Worm (Caenorhabditis elegans): ENCODE data around the gene srj-53.

The srj-53 gene

DNA sequence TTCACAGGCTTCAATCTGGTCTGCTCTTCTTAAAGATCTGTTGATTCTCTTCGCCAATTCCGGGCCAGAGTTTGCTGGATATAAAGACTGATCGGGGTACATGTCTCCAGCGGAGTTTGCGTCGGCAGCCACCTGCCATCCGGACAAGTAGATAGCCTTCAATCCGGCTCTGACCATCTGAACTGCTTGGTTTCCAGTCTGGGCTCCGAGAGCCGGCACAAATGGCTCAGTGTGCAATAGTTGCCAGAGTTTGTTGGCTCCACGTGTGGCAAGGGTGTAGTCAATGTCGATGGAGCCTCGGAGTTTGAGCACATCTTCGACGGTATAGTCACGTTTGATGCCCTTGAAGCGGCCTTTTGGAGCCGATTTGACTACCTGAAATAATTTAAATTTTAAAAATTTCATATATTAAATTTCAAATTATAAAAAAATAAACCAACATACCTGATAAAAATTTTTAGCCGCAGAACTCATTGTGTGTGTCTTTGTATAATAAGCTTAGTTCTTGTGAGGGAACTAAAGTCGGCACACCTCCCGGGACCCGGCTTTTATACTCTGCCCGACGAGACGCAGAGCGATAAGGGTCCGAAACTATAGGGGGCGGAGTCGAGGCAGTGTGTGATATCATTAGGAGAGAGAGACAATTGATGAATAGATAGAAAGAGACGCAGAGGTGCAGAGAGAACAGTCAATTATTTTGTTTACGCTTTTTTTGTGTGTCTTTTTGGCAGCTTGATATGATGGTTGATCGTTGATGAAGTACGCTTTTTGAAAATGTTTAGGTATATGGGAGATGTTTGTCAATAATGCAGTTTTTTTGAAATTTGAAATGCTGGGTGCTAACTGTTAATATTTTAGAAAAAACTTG lies 33.2 kb upstream of the srj-53 start, which contains the start of the genes icl-1 and srh-2 (continued):
- TF ChIP-seq lsy-2 (tag; optimal IDR thresholded peaks at IDR 0.05) (peak in 1 of 2 experiments; percentile 47), R02D3.7 (tag; optimal IDR thresholded peaks at IDR 0.05) (no peak), mep-1 (tag; optimal IDR thresholded peaks at IDR 0.05) (peak; percentile 73), dmd-6 (GFP tag; IDR thresholded peaks at IDR 0.05) (peak; percentile 32; the same call in 1 of the 2 replicates), nhr-111 (GFP tag; optimal IDR thresholded peaks at IDR 0.05) (peak; percentile 82), mxl-3 (GFP tag; optimal IDR thresholded peaks at IDR 0.05) (no peak), lir-3 (tag; optimal IDR thresholded peaks at IDR 0.05) (no peak), ces-1 (GFP tag; optimal IDR thresholded peaks at IDR 0.05) (no peak), saeg-2 (GFP tag; IDR thresholded peaks at IDR 0.05) (peak; percentile 57; the same call in 1 of the 2 replicates), lin-1 (GFP tag; IDR thresholded peaks at IDR 0.05) (0 out of 2 replicates have a peak, but pooled peaks have one; percentile 23), aly-2 (tag; optimal IDR thresholded peaks at IDR 0.05) (no peak), lin-39 (tag; optimal IDR thresholded peaks at IDR 0.05) (no peak), egl-43 (GFP tag; IDR thresholded peaks at IDR 0.05) (peak; percentile 73), mxl-2 (GFP tag; conservative IDR thresholded peaks at IDR 0.05) (no peak), duxl-1 (tag; optimal IDR thresholded peaks at IDR 0.05; ENCODE audit: poor library complexity) (peak; percentile 65), attf-4 (tag; optimal IDR thresholded peaks at IDR 0.05) (no peak), dpl-1 (GFP tag; optimal IDR thresholded peaks at IDR 0.05) (peak; percentile 1), F26F4.8 (GFP tag; conservative IDR thresholded peaks at IDR 0.05) (no peak), Y105C5A.15 (GFP tag; IDR thresholded peaks at IDR 0.05) (no peak), daf-12 (tag; optimal IDR thresholded peaks at IDR 0.05) (no peak), spr-1 (tag; optimal IDR thresholded peaks at IDR 0.05) (no peak), T20F7.1 (GFP tag; optimal IDR thresholded peaks at IDR 0.05) (peak; percentile 24), ztf-11 (tag; optimal IDR thresholded peaks at IDR 0.05) (no peak), Y75B8A.6 (GFP tag; IDR thresholded peaks at IDR 0.05) (no peak; the same call in 1 of the 2 replicates), ZK546.5 (tag; optimal IDR thresholded peaks at IDR 0.05) (no peak), dmd-8 (GFP tag; IDR thresholded peaks at IDR 0.05) (no peak; the same call in 1 of the 2 replicates), cey-2 (tag; optimal IDR thresholded peaks at IDR 0.05; ENCODE audit: borderline replicate concordance, insufficient read depth) (no peak), ceh-82 (tag; optimal IDR thresholded peaks at IDR 0.05) (no peak), fkh-10 (GFP tag; optimal IDR thresholded peaks at IDR 0.05) (no peak), zfp-2 (tag; optimal IDR thresholded peaks at IDR 0.05) (no peak), Y48G9A.11 (GFP tag; IDR thresholded peaks at IDR 0.05) (no peak), nhr-11 (tag; optimal IDR thresholded peaks at IDR 0.05) (peak; percentile 36), unc-39 (tag; optimal IDR thresholded peaks at IDR 0.05) (no peak), lin-29 (GFP tag; IDR thresholded peaks at IDR 0.05) (peak; percentile 38; the same call in 1 of the 2 replicates), egl-27 (tag; optimal IDR thresholded peaks at IDR 0.05) (no peak), gei-8 (GFP tag; optimal IDR thresholded peaks at IDR 0.05) (no peak), unc-62 (GFP tag; optimal IDR thresholded peaks at IDR 0.05 in 1 of 2) (no peak), unc-62 (tag; optimal IDR thresholded peaks at IDR 0.05) (no peak), nhr-6 (tag; optimal IDR thresholded peaks at IDR 0.05) (peak; percentile 60), pha-4 (GFP tag; IDR thresholded peaks at IDR 0.05) (peak; percentile 43; the same call in 1 of the 2 replicates), pha-4 (tag; optimal IDR thresholded peaks at IDR 0.05) (no peak), mdl-1 (tag; optimal IDR thresholded peaks at IDR 0.05) (peak; percentile 66 to 75), ceh-62 (tag; optimal IDR thresholded peaks at IDR 0.05) (no peak), nhr-102 (tag; optimal IDR thresholded peaks at IDR 0.05) (peak; percentile 52), daf-8 (GFP tag; IDR thresholded peaks at IDR 0.05) (no peak), mes-2 (tag; optimal IDR thresholded peaks at IDR 0.05; ENCODE audit: poor library complexity, severe bottlenecking) (peak; percentile 55), aha-1 (tag) (peak; percentile 90), jun-1 (tag; optimal IDR thresholded peaks at IDR 0.05) (no peak), daf-19 (GFP tag; conservative IDR thresholded peaks at IDR 0.05) (peak; percentile 68; the same call in 1 of the 2 replicates), hmg-1.1 (GFP tag; IDR thresholded peaks at IDR 0.05) (peak; percentile 42; the same call in 1 of the 2 replicates)

Data from whole organism, L4 larva.